Worm (Caenorhabditis elegans) whole organism, L4/young adult: Measurements from ENCODE around the gene his-62.

Experiments used
- W03F9.2 ChIP-seq: fragments of 150-350 bp; optimal IDR thresholded peaks from 2 replicates; lab custom pipeline; 2014; ENCODE audit warnings: missing biosample characterization, missing genetic modification characterization
- dao-5 ChIP-seq: sonication (generic microtip); optimal IDR thresholded peaks from 2 replicates; lab custom pipeline; 2016; ENCODE audit warnings: missing genotype, missing genetic modification characterization, moderate library complexity, missing compliant biosample characterization

DNA sequence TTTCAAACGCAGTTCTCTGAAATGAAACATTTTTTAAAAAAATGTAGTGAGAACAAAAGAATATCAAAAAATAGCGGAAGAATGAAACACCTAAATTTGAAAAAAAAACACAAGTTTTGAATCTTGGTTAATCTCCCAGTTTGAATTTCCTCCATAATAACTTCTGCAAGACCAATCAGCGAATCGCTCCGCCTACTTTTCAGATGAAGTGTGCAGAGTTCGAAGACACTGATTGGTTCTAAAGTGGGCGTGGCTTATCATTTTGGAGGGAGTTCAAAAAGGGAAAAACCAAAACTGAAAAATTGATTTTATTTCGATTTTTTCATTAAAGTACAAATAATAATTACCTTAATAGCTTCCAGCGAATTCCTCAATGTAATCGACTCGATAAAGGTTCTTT is 24.5 kb downstream of the his-62 start:
- TF ChIP-seq dao-5 (tag; lab: Kevin White, UChicago), result no peak
- TF ChIP-seq W03F9.2 (tag; lab: Kevin White, UChicago), result no peak
